Worm (Caenorhabditis elegans): ENCODE measurements around the gene Y41C4A.9.
A peak's percentile ranks its signal among the peaks of the same experiment; 100 is the strongest.

The Y41C4A.9 gene

DNA sequence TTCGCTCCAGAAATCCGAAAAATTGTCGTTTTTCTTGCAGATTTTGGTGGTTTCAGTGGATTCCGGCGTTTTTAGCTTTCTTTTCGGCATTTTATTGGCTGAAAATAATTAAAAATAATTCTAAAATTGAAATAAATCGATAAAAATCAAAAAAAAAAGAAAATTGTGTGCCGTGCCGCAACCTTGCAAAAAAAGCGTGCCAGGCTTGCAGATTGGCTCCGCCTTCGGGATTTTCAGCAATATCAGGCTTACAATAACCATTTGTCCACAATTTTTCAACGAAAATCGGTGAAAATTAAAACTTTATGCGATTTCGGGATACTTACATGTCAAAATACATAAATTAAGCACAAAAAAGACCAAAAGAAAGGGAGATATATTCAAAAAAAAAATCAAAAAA, at the start of gene Y41C4A.9:
Gene Y41C4A.9, minus strand, starts transcription at position 98 of the 400 bp plus-strand sequence.
- TF ChIP-seq dao-5 (tag; optimal IDR thresholded peaks at IDR 0.05) (no peak), W03F9.2 (tag; optimal IDR thresholded peaks at IDR 0.05) (no peak), him-1 (tag; optimal IDR thresholded peaks at IDR 0.05) (no peak)

- TF ChIP-seq dao-5 (tag; optimal IDR thresholded peaks at IDR 0.05), result no peak
Measured at ce11 chrIII:11760634-11761033, 42.2 kb upstream of the Y41C4A.9 start.

- no peak for TF ChIP-seq dao-5 (tag; optimal IDR thresholded peaks at IDR 0.05)
- TF ChIP-seq him-1 (tag; optimal IDR thresholded peaks at IDR 0.05), result no peak
- no peak for TF ChIP-seq W03F9.2 (tag; optimal IDR thresholded peaks at IDR 0.05)
Measured at ce11 chrIII:11757892-11758291, 39.4 kb upstream of the Y41C4A.9 start.

- TF ChIP-seq W03F9.2 (tag; optimal IDR thresholded peaks at IDR 0.05) (no peak), him-1 (tag; optimal IDR thresholded peaks at IDR 0.05) (no peak), dao-5 (tag; optimal IDR thresholded peaks at IDR 0.05) (no peak)
Measured at ce11 chrIII:11750817-11751216, 32.4 kb upstream of the Y41C4A.9 start.

- TF ChIP-seq W03F9.2 (tag; optimal IDR thresholded peaks at IDR 0.05) (no peak), dao-5 (tag; optimal IDR thresholded peaks at IDR 0.05) (no peak), him-1 (tag; optimal IDR thresholded peaks at IDR 0.05) (no peak)
Measured at ce11 chrIII:11750232-11750631, 31.8 kb upstream of the Y41C4A.9 start.

ce11 chrIII:11746718-11747117, 28.3 kb upstream of the Y41C4A.9 start, which contains the start of gene mrt-2:
TSS of gene mrt-2 (plus strand) at chrIII:11746766.
- peak; percentile 11 for TF ChIP-seq him-1 (tag; optimal IDR thresholded peaks at IDR 0.05)
- peak; percentile 46 for TF ChIP-seq W03F9.2 (tag; optimal IDR thresholded peaks at IDR 0.05)
- no peak for TF ChIP-seq dao-5 (tag; optimal IDR thresholded peaks at IDR 0.05)

- TF ChIP-seq him-1 (tag; optimal IDR thresholded peaks at IDR 0.05) (no peak), W03F9.2 (tag; optimal IDR thresholded peaks at IDR 0.05) (no peak)
Measured at ce11 chrIII:11742191-11742590, 23.7 kb upstream of the Y41C4A.9 start.

DNA sequence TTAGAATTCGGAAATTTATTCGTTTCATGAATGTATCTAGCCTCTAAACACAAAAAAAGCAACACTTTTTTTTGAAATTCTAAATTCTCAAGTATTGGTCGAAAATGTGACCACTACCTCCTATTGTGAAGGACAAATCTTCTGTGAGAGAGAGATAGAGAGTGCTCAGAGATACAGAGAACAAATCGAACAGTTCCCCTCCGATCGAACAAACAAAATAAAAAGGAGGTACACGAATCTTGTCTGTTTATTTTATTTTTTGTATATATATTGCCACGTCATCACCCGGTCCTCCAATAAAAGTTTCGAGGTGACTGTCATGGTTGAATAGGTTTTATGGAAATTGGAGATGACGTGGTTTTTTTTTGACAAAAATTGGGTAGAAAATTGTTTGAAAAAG, 22.4 kb upstream of the Y41C4A.9 start:
- TF ChIP-seq dao-5 (tag; optimal IDR thresholded peaks at IDR 0.05), result no peak
- no peak for TF ChIP-seq W03F9.2 (tag; optimal IDR thresholded peaks at IDR 0.05)
- no peak for TF ChIP-seq him-1 (tag; optimal IDR thresholded peaks at IDR 0.05)

DNA sequence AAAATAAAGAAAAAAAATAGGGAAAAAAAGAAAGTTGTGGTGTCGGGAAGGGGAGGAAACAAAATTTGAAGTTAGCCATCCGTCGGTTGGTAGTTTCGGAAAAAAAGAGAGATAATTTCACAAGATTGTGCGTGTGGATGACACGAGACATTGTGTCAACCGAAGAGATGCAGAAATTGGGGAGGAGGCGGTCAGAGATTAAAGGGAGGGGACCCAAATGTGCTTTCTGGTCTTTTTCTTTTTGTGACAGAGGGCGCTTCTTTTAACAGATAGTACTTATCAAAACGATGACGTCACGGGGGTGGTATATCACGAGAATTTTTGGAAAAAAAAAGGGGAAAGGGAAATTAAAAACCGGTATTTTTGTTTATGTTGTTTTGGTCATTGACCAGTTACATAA, 20.0 kb upstream of the Y41C4A.9 start:
- TF ChIP-seq dao-5 (tag; optimal IDR thresholded peaks at IDR 0.05) (no peak), W03F9.2 (tag; optimal IDR thresholded peaks at IDR 0.05) (no peak), him-1 (tag; optimal IDR thresholded peaks at IDR 0.05) (no peak)

DNA sequence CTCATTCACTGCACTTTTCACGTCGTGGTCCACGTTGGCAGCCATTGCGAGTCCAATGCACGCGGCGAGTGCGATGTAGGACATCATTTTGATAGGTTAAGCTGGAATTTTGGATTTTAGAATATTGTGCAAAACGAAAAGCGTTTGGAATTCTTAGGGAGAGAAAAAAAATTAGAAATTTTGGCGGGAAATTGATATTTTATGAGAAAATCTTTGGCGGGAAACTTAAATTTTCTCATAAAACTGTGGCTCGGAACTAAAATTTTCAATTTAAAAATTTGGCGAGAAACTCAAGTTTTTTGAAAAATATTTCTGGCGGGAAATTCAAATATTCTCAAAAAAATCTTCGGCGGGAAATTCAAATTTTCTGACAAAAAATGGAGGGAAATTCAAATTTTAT, 19.1 kb upstream of the Y41C4A.9 start, which contains the start of gene sup-1:
Gene sup-1, minus strand, starts transcription at position 101 of the 400 bp plus-strand sequence.
- no peak for TF ChIP-seq dao-5 (tag; optimal IDR thresholded peaks at IDR 0.05)

ce11 chrIII:11732943-11733342, 14.5 kb upstream of the Y41C4A.9 start:
- TF ChIP-seq him-1 (tag; optimal IDR thresholded peaks at IDR 0.05) (no peak), dao-5 (tag; optimal IDR thresholded peaks at IDR 0.05) (no peak), W03F9.2 (tag; optimal IDR thresholded peaks at IDR 0.05) (no peak)

ce11 chrIII:11732056-11732455, 13.6 kb upstream of the Y41C4A.9 start, which contains the start of gene Y41C4A.21:
TSS of gene Y41C4A.21 (plus strand) at chrIII:11732356.
- no peak for TF ChIP-seq him-1 (tag; optimal IDR thresholded peaks at IDR 0.05)
- no peak for TF ChIP-seq W03F9.2 (tag; optimal IDR thresholded peaks at IDR 0.05)
- TF ChIP-seq dao-5 (tag; optimal IDR thresholded peaks at IDR 0.05), result no peak

DNA sequence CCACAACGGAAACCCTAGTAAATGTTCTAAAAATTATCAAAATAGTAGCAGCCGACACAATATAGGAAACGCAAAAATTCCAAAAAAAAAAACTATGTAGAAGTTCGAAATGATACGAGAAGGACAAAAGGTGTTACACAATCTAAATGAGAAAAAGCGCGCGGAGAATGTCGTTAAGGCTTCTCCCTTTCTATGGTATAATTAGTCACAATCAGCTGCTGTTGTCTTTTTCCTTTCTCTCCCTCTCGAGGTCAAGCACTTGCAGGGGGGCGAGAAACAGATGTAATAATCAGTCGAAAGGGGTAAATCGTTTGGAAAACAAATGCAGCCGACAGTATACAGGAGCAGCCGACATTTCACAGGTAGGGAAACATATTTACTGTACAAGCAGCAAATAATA, 13.0 kb upstream of the Y41C4A.9 start:
- TF ChIP-seq W03F9.2 (tag; optimal IDR thresholded peaks at IDR 0.05) (no peak), him-1 (tag; optimal IDR thresholded peaks at IDR 0.05) (no peak), dao-5 (tag; optimal IDR thresholded peaks at IDR 0.05) (no peak)

DNA sequence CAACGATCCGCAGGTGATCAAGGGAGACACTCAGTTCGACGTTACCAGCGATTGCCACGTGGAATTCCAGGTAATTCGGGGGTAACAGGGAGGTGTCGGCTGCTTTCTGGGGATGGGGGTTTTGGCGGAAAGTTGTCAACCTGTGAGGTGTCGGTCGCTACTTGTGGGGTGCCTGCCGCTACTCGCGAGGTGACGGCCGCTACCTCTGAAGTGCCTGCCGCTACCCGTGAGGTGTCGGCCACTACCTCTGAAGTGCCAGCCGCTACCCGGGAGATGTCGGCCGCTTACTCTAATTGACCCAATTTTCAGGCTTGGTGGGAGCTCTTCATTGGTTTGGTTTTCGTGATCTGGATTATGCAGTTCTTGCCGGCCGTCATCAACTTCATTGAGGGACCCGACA, 12.4 kb upstream of the Y41C4A.9 start:
- TF ChIP-seq him-1 (tag; optimal IDR thresholded peaks at IDR 0.05) (no peak), W03F9.2 (tag; optimal IDR thresholded peaks at IDR 0.05) (no peak), dao-5 (tag; optimal IDR thresholded peaks at IDR 0.05) (no peak)

- TF ChIP-seq him-1 (tag; optimal IDR thresholded peaks at IDR 0.05) (no peak), dao-5 (tag; optimal IDR thresholded peaks at IDR 0.05) (no peak), W03F9.2 (tag; optimal IDR thresholded peaks at IDR 0.05) (no peak)
Measured at ce11 chrIII:11730312-11730711, 11.9 kb upstream of the Y41C4A.9 start, which contains the start of gene Y41C4A.18. TSS of gene Y41C4A.18 (plus strand) at chrIII:11730612.

DNA sequence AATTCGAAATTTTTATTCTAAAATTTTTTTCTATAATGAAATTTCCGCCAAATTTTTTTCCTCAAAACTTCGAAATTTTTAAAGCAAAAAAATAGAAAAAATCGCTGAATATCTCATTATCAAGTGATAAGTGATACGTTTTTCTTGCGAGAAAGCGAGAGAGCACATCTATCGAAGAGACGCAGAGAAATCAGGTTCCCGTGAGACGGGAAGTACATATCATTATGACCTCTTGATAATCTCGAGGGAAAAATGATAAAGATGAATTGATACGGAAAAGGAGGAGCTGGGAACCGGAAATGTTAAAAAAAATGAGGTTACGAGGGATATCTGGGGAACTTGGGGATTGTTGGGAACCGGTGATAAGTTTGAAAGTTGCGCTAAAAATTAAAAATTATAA, 8.6 kb upstream of the Y41C4A.9 start:
- no peak for TF ChIP-seq him-1 (tag; optimal IDR thresholded peaks at IDR 0.05)
- no peak for TF ChIP-seq W03F9.2 (tag; optimal IDR thresholded peaks at IDR 0.05)
- no peak for TF ChIP-seq dao-5 (tag; optimal IDR thresholded peaks at IDR 0.05)
